Worm (Caenorhabditis elegans) whole organism, young adult: ENCODE data around the gene tat-3.

Experiments
- B0035.1 ChIP-seq: sonication (generic microtip); optimal IDR thresholded peaks from 2 replicates; lab custom pipeline; 2016; ENCODE audit warnings: missing genetic modification characterization, mild to moderate bottlenecking, missing compliant biosample characterization, missing genotype, missing genetic modification reagents
- F22D6.2 ChIP-seq: sonication (generic microtip); optimal IDR thresholded peaks from 2 replicates; lab custom pipeline; 2016; ENCODE audit warnings: mild to moderate bottlenecking, missing genetic modification characterization, missing compliant biosample characterization
- F23B12.7 ChIP-seq: sonication (generic microtip); optimal IDR thresholded peaks from 2 replicates; lab custom pipeline; 2017; ENCODE audit warnings: missing genetic modification characterization, mild to moderate bottlenecking, missing compliant biosample characterization, antibody characterized with exemption, moderate library complexity; ENCODE audit not compliant: insufficient read depth
- F37B4.10 ChIP-seq: fragments of 200-800 bp; sonication (Bioruptor generic); IDR thresholded peaks from 2 replicates; pipeline ENCODE4 v1.3.6; 2022; ENCODE audit warnings: missing genetic modification characterization, missing compliant biosample characterization
- F39B2.1 ChIP-seq: fragments of 200-800 bp; sonication (Bioruptor generic); IDR thresholded peaks from 2 replicates; pipeline ENCODE4 v1.3.6; 2022; ENCODE audit warnings: missing genetic modification reagents, missing genetic modification characterization, missing compliant biosample characterization
- ZK185.1 ChIP-seq: sonication (generic microtip); optimal IDR thresholded peaks from 2 replicates; lab custom pipeline; 2016; ENCODE audit warnings: mild to moderate bottlenecking, missing genetic modification characterization, missing compliant biosample characterization; ENCODE audit not compliant: poor library complexity, severe bottlenecking
- ama-1 ChIP-seq, 3 experiments: fragments of 150-350 bp in 1 of 3; sonication (generic microtip) in 2 of 3; optimal IDR thresholded peaks; 2 replicates each; lab custom pipeline; 2014 to 2018; ENCODE audit warnings: missing biosample characterization in 2 of 3, missing genetic modification characterization in 2 of 3, missing genetic modification reagents in 2 of 3
- aptf-2 ChIP-seq: fragments of 200-800 bp; sonication (Bioruptor generic); conservative IDR thresholded peaks from 2 replicates; pipeline ENCODE4 v1.3.6; 2022; ENCODE audit warnings: missing genetic modification reagents, missing genetic modification characterization, missing compliant biosample characterization
- attf-5 ChIP-seq: fragments of 200-800 bp; sonication (Bioruptor generic); optimal IDR thresholded peaks from 2 replicates; lab custom pipeline; 2018; ENCODE audit warnings: mild to moderate bottlenecking, missing genetic modification characterization, missing compliant biosample characterization
- bed-1 ChIP-seq: fragments of 200-800 bp; sonication (Bioruptor generic); IDR thresholded peaks from 2 replicates; pipeline ENCODE4 v1.3.6; 2022; ENCODE audit warnings: missing genetic modification reagents, missing genetic modification characterization, missing compliant biosample characterization
- bed-2 ChIP-seq: fragments of 200-800 bp; sonication (Bioruptor generic); IDR thresholded peaks from 2 replicates; pipeline ENCODE4 v1.3.6; 2022; ENCODE audit warnings: missing genetic modification reagents, missing genetic modification characterization, missing compliant biosample characterization
- cebp-1 ChIP-seq, 2 experiments: fragments of 200-800 bp in 1 of 2; sonication (Bioruptor generic) in 1 of 2; sonication (generic microtip) in 1 of 2; IDR thresholded peaks in 1 of 2; optimal IDR thresholded peaks in 1 of 2; 2 replicates each; pipeline versions ENCODE4 v1.3.6 to Lab custom; 2017 to 2022; ENCODE audit warnings: missing compliant biosample characterization in 2 of 2, missing genetic modification characterization in 2 of 2, mild to moderate bottlenecking in 1 of 2, missing genetic modification reagents in 1 of 2, moderate library complexity in 1 of 2
- ceh-40 ChIP-seq: fragments of 200-800 bp; sonication (Bioruptor generic); IDR thresholded peaks from 2 replicates; pipeline ENCODE4 v1.3.6; 2022; ENCODE audit warnings: missing genetic modification characterization, missing compliant biosample characterization
- ceh-58 ChIP-seq: fragments of 200-800 bp; sonication (Bioruptor generic); IDR thresholded peaks from 2 replicates; pipeline ENCODE4 v1.3.6; 2022; ENCODE audit warnings: missing genetic modification characterization, missing compliant biosample characterization
- ceh-91 ChIP-seq: fragments of 200-800 bp; sonication (Bioruptor generic); IDR thresholded peaks from 2 replicates; pipeline ENCODE4 v1.3.6; 2022; ENCODE audit warnings: missing genetic modification reagents, missing genetic modification characterization, missing compliant biosample characterization
- die-1 ChIP-seq: sonication (generic microtip); optimal IDR thresholded peaks from 2 replicates; lab custom pipeline; 2016; ENCODE audit warnings: missing genotype, mild to moderate bottlenecking, missing genetic modification characterization, missing compliant biosample characterization
- dox-1 ChIP-seq: fragments of 200-800 bp; sonication (Bioruptor generic); IDR thresholded peaks from 2 replicates; pipeline ENCODE4 v1.3.6; 2022; ENCODE audit warnings: missing genetic modification reagents, missing genetic modification characterization, missing compliant biosample characterization
- dpff-1 ChIP-seq: sonication (generic microtip); optimal IDR thresholded peaks from 2 replicates; lab custom pipeline; 2017; ENCODE audit warnings: mild to moderate bottlenecking, missing genetic modification characterization, missing compliant biosample characterization
- dpl-1 ChIP-seq: fragments of 150-350 bp; optimal IDR thresholded peaks from 2 replicates; lab custom pipeline; 2014; ENCODE audit warnings: missing biosample characterization, missing genetic modification reagents, missing genetic modification characterization
- gei-17 ChIP-seq: fragments of 200-800 bp; sonication (Bioruptor generic); optimal IDR thresholded peaks from 2 replicates; lab custom pipeline; 2018; ENCODE audit warnings: mild to moderate bottlenecking, missing genetic modification characterization, missing compliant biosample characterization
- hlh-26 ChIP-seq: fragments of 200-800 bp; sonication (Bioruptor generic); conservative IDR thresholded peaks from 2 replicates; pipeline ENCODE4 v1.3.6; 2022; ENCODE audit warnings: missing genetic modification reagents, missing genetic modification characterization, missing compliant biosample characterization
- hrde-1 ChIP-seq: sonication (generic microtip); optimal IDR thresholded peaks from 2 replicates; lab custom pipeline; 2016; ENCODE audit warnings: missing genetic modification characterization, mild to moderate bottlenecking, missing compliant biosample characterization, moderate library complexity, missing genotype, missing genetic modification reagents, borderline replicate concordance
- let-607 ChIP-seq, 2 experiments: fragments of 200-800 bp in 1 of 2; sonication (Bioruptor generic) in 1 of 2; sonication (generic microtip) in 1 of 2; optimal IDR thresholded peaks; 2 replicates each; lab custom pipeline; 2016 to 2018; ENCODE audit warnings: mild to moderate bottlenecking in 2 of 2, missing compliant biosample characterization in 2 of 2, missing genetic modification characterization in 2 of 2, moderate library complexity in 2 of 2, missing genotype in 1 of 2
- lin-26 ChIP-seq: fragments of 200-800 bp; sonication (Bioruptor generic); IDR thresholded peaks from 2 replicates; pipeline ENCODE4 v1.3.6; 2022; ENCODE audit warnings: missing genetic modification reagents, missing genetic modification characterization, missing compliant biosample characterization
- lsl-1 ChIP-seq: fragments of 200-800 bp; sonication (Bioruptor generic); optimal IDR thresholded peaks from 2 replicates; lab custom pipeline; 2018; ENCODE audit warnings: mild to moderate bottlenecking, missing genetic modification characterization, moderate library complexity, missing compliant biosample characterization
- lsy-27 ChIP-seq: sonication (generic microtip); optimal IDR thresholded peaks from 2 replicates; lab custom pipeline; 2017; ENCODE audit warnings: missing genetic modification characterization, mild to moderate bottlenecking, missing compliant biosample characterization, antibody characterized with exemption, missing genotype, borderline replicate concordance; ENCODE audit not compliant: insufficient read depth
- madf-10 ChIP-seq: sonication (generic microtip); optimal IDR thresholded peaks from 2 replicates; lab custom pipeline; 2016; ENCODE audit warnings: mild to moderate bottlenecking, missing genetic modification characterization, missing compliant biosample characterization
- madf-8 ChIP-seq: fragments of 200-800 bp; sonication (Bioruptor generic); conservative IDR thresholded peaks from 2 replicates; pipeline ENCODE4 v1.3.6; 2022; ENCODE audit warnings: missing genetic modification reagents, missing genetic modification characterization, missing compliant biosample characterization
- nfyb-1 ChIP-seq: fragments of 200-800 bp; sonication (Bioruptor generic); IDR thresholded peaks from 2 replicates; pipeline ENCODE4 v1.3.6; 2022; ENCODE audit warnings: missing genetic modification reagents, missing genetic modification characterization, missing compliant biosample characterization
- nhr-27 ChIP-seq: fragments of 200-800 bp; sonication (Bioruptor generic); optimal IDR thresholded peaks from 2 replicates; lab custom pipeline; 2018; ENCODE audit warnings: mild to moderate bottlenecking, missing genetic modification characterization, moderate library complexity, missing compliant biosample characterization
- nhr-80 ChIP-seq: sonication (generic microtip); optimal IDR thresholded peaks from 2 replicates; lab custom pipeline; 2016; ENCODE audit warnings: missing genetic modification characterization, missing compliant biosample characterization
- pha-4 ChIP-seq: fragments of 150-350 bp; sonication (generic microtip); optimal IDR thresholded peaks from 2 replicates; lab custom pipeline; 2014; ENCODE audit warnings: missing biosample characterization, missing genetic modification reagents, missing genetic modification characterization
- repo-1 ChIP-seq: sonication (generic microtip); optimal IDR thresholded peaks from 2 replicates; lab custom pipeline; 2017; ENCODE audit warnings: mild to moderate bottlenecking, missing genetic modification characterization, missing compliant biosample characterization
- rpc-1 ChIP-seq, 2 experiments: fragments of 150-350 bp in 1 of 2; sonication (generic microtip) in 1 of 2; optimal IDR thresholded peaks; 2 replicates each; lab custom pipeline; 2014 to 2018; ENCODE audit warnings: missing biosample characterization in 1 of 2, missing genetic modification characterization in 1 of 2, missing genetic modification reagents in 1 of 2, missing genotype in 1 of 2
- snpc-1.3 ChIP-seq: sonication (generic microtip); optimal IDR thresholded peaks from 2 replicates; lab custom pipeline; 2017; ENCODE audit warnings: missing genetic modification characterization, mild to moderate bottlenecking, missing compliant biosample characterization, antibody characterized with exemption, moderate library complexity, missing genotype, missing genetic modification reagents; ENCODE audit not compliant: insufficient read depth
- tbp1 ChIP-seq: fragments of 200-800 bp; sonication (Bioruptor generic); optimal IDR thresholded peaks from 2 replicates; lab custom pipeline; 2018; ENCODE audit warnings: mild to moderate bottlenecking, missing genetic modification characterization, missing compliant biosample characterization
- tbx-9 ChIP-seq: sonication (generic microtip); optimal IDR thresholded peaks from 2 replicates; lab custom pipeline; 2016; ENCODE audit warnings: borderline replicate concordance, missing genetic modification characterization, inconsistent platforms, missing compliant biosample characterization
- zfh-2 ChIP-seq: fragments of 200-800 bp; sonication (Bioruptor generic); conservative IDR thresholded peaks from 2 replicates; pipeline ENCODE4 v1.3.6; 2022; ENCODE audit warnings: missing genetic modification reagents, missing genetic modification characterization, missing compliant biosample characterization
- ztf-22 ChIP-seq: fragments of 200-800 bp; sonication (Bioruptor generic); optimal IDR thresholded peaks from 2 replicates; lab custom pipeline; 2018; ENCODE audit warnings: mild to moderate bottlenecking, missing genetic modification characterization, moderate library complexity, missing compliant biosample characterization
- ztf-26 ChIP-seq: sonication (generic microtip); optimal IDR thresholded peaks from 2 replicates; lab custom pipeline; 2017; ENCODE audit warnings: missing genetic modification characterization, missing compliant biosample characterization
- ztf-6 ChIP-seq: fragments of 200-800 bp; sonication (Bioruptor generic); IDR thresholded peaks from 2 replicates; pipeline ENCODE4 v1.3.6; 2022; ENCODE audit warnings: missing genetic modification reagents, missing genetic modification characterization, missing compliant biosample characterization

Gene tat-3

ce11 chrIII:10717479-10717878 lies 13.0 kb downstream of the tat-3 start (continued):
- TF ChIP-seq tbx-9 (tag; lab: Kevin White, UChicago): no peak
- TF ChIP-seq nhr-27 (tag; lab: Kevin White, UChicago): no peak
- TF ChIP-seq ceh-40: 0 out of 2 replicates have a peak, but pooled peaks have one; percentile 37
- TF ChIP-seq dox-1 (GFP tag; lab: Robert Waterston, UW): peak; percentile 57; the same call in 1 of the 2 replicates
- peak; percentile 69 for TF ChIP-seq ZK185.1 (tag; lab: Kevin White, UChicago)
- no peak for TF ChIP-seq rpc-1 (optimal IDR thresholded peaks at IDR 0.05; lab: Kevin White, UChicago)
- TF ChIP-seq rpc-1 (tag; optimal IDR thresholded peaks at IDR 0.05; lab: Kevin White, UChicago): no peak
- peak; percentile 2 for TF ChIP-seq F23B12.7
- peak; percentile 41 for TF ChIP-seq madf-10 (tag; lab: Kevin White, UChicago)
- peak; percentile 65 for TF ChIP-seq F22D6.2
- TF ChIP-seq nhr-80 (tag; lab: Kevin White, UChicago): peak; percentile 89
- TF ChIP-seq attf-5 (GFP tag; lab: Kevin White, UChicago): peak; percentile 46
- no peak for TF ChIP-seq dpl-1
- TF ChIP-seq bed-1 (GFP tag; lab: Robert Waterston, UW): no peak
- peak; percentile 43 for TF ChIP-seq tbp1 (GFP tag; lab: Kevin White, UChicago)
- TF ChIP-seq zfh-2 (GFP tag; lab: Robert Waterston, UW): no peak
- TF ChIP-seq hrde-1: no peak
- TF ChIP-seq ztf-6 (GFP tag; lab: Robert Waterston, UW): no peak
- TF ChIP-seq lsl-1: no peak
- peak; percentile 65 for TF ChIP-seq ztf-26 (tag; lab: Kevin White, UChicago)
- no peak for TF ChIP-seq gei-17
- peak; percentile 56 for TF ChIP-seq B0035.1 (tag; lab: Kevin White, UChicago)
- TF ChIP-seq ceh-58 (GFP tag; lab: Robert Waterston, UW): no peak
- TF ChIP-seq die-1 (tag; lab: Kevin White, UChicago): peak; percentile 45
- TF ChIP-seq ama-1 (optimal IDR thresholded peaks at IDR 0.05; lab: Kevin White, UChicago): peak; percentile 75
- TF ChIP-seq ama-1 (GFP tag; optimal IDR thresholded peaks at IDR 0.05; lab: Kevin White, UChicago): no peak
- no peak for TF ChIP-seq aptf-2
- no peak for TF ChIP-seq madf-8 (GFP tag; lab: Robert Waterston, UW)
- no peak for TF ChIP-seq hlh-26 (GFP tag; lab: Robert Waterston, UW)
- TF ChIP-seq dpff-1 (tag; lab: Kevin White, UChicago): no peak
- TF ChIP-seq bed-2 (GFP tag; lab: Robert Waterston, UW): no peak
- peak; percentile 80 for TF ChIP-seq nfyb-1 (GFP tag; lab: Robert Waterston, UW)
- TF ChIP-seq F39B2.1: no peak
- 0 out of 2 replicates have a peak, but pooled peaks have one; percentile 52 for TF ChIP-seq F37B4.10 (GFP tag; lab: Robert Waterston, UW)
- TF ChIP-seq lin-26 (GFP tag; lab: Robert Waterston, UW): peak; percentile 40; the same call in 1 of the 2 replicates
- no peak for TF ChIP-seq repo-1
- TF ChIP-seq let-607 (tag; optimal IDR thresholded peaks at IDR 0.05; lab: Kevin White, UChicago): peak in 1 of 2 experiments; percentile 6
- no peak for TF ChIP-seq snpc-1.3
- no peak for TF ChIP-seq ztf-22 (GFP tag; lab: Kevin White, UChicago)
- no peak for TF ChIP-seq lsy-27 (tag; lab: Kevin White, UChicago)
- TF ChIP-seq, all 124 proteins: peak for 31

ce11 chrIII:10716091-10716490 lies 14.4 kb downstream of the tat-3 start, which contains the start of gene W09D10.4:
W09D10.4 (minus strand) TSS chrIII:10716191.
- TF ChIP-seq lin-26 (GFP tag; lab: Robert Waterston, UW): no peak
- no peak for TF ChIP-seq pha-4 (tag; lab: Kevin White, UChicago)
- no peak for TF ChIP-seq repo-1
- TF ChIP-seq ceh-91 (GFP tag; lab: Robert Waterston, UW): no peak
- TF ChIP-seq cebp-1 (GFP tag; IDR thresholded peaks at IDR 0.05; lab: Robert Waterston, UW): no peak
- peak; percentile 4 for TF ChIP-seq cebp-1 (tag; optimal IDR thresholded peaks at IDR 0.05; lab: Kevin White, UChicago)
